Worm (Caenorhabditis elegans): Measurements from ENCODE around the gene ttll-15.

Gene ttll-15

DNA sequence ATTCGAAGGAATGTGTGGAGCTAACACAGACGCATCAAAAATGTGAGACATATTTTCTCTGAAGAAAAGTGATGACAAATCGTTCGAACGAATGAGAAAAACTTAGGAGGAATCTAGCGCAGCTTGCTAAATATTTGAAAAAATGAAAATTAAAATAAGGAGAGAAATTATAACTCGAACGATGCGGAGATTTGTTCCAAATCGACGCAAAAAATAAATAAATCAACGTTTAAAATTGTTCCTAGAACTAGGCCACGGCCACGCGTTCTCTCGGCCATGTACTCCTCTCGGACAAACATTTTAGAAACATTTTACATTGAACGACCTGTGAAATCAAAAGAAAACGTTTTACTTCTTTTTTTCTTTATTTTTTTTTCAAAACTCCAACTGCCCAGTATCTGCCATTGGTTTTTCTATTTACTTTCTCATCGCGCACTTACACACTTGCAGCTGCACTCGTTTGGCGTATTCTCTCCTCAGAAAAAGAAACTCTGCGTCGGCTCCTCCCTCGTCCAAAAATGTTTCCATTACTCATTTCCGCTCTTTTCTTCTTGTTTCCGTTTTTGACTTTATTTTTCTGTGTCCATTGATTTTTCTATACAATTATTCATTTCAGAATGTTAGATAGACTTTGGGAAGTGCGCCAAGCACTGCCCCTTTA lies 38.1 kb upstream of the ttll-15 start, which contains the start of the genes gna-1 and B0024.13 (continued):
- TF ChIP-seq elt-2 (tag; optimal IDR thresholded peaks at IDR 0.05) (peak; percentile 1), hmg-11 (tag; optimal IDR thresholded peaks at IDR 0.05) (peak; percentile 17), ama-1 (optimal IDR thresholded peaks at IDR 0.05) (no peak), skn-1 (tag; optimal IDR thresholded peaks at IDR 0.05) (no peak), lin-15B (tag; optimal IDR thresholded peaks at IDR 0.05) (peak; percentile 68), ztf-11 (tag; optimal IDR thresholded peaks at IDR 0.05) (no peak), nhr-76 (tag; optimal IDR thresholded peaks at IDR 0.05) (no peak), ztf-4 (tag; optimal IDR thresholded peaks at IDR 0.05) (no peak), tbx-2 (tag; optimal IDR thresholded peaks at IDR 0.05) (no peak), nhr-28 (tag; optimal IDR thresholded peaks at IDR 0.05) (no peak), fkh-10 (GFP tag; optimal IDR thresholded peaks at IDR 0.05) (no peak), egl-27 (tag; optimal IDR thresholded peaks at IDR 0.05) (no peak), ceh-16 (tag; optimal IDR thresholded peaks at IDR 0.05) (no peak), egl-5 (tag; optimal IDR thresholded peaks at IDR 0.05) (no peak), nhr-43 (tag; optimal IDR thresholded peaks at IDR 0.05; ENCODE audit: poor library complexity, severe bottlenecking) (peak; percentile 78), lsy-12 (tag; optimal IDR thresholded peaks at IDR 0.05) (peak; percentile 10)

DNA sequence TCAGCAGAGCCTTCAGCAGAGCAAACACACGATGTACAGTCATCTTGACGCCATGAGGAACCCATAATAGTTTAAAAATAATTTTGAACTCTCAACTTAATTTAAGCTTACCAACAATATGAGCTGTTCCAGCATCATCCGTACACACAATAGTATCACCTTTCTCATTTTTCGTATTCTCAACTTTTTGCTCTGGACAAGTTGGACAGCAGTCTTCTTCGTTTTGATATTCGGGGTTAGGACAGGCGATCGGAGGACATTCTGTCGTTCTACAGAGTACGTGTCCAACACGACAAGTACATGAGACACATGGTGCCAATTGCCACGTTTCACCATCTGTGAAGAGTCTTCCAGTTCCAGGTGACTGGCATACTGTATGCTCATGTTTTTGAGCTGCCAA lies 34.8 kb upstream of the ttll-15 start:
- TF ChIP-seq fkh-10 (GFP tag; optimal IDR thresholded peaks at IDR 0.05) (no peak), lin-39 (tag; optimal IDR thresholded peaks at IDR 0.05) (no peak), R02D3.7 (tag; optimal IDR thresholded peaks at IDR 0.05) (no peak), hmg-11 (tag; optimal IDR thresholded peaks at IDR 0.05) (no peak), aly-2 (tag; optimal IDR thresholded peaks at IDR 0.05) (no peak), fos-1 (tag; optimal IDR thresholded peaks at IDR 0.05) (no peak), mml-1 (tag; optimal IDR thresholded peaks at IDR 0.05) (no peak), egl-5 (tag; optimal IDR thresholded peaks at IDR 0.05) (no peak)

- TF ChIP-seq pha-4 (tag; optimal IDR thresholded peaks at IDR 0.05) (peak; percentile 74), mdl-1 (tag; optimal IDR thresholded peaks at IDR 0.05) (no peak), nhr-12 (tag; optimal IDR thresholded peaks at IDR 0.05) (no peak)
These were observed 30.3 kb upstream of the ttll-15 start for ce11 chrV:10328080-10328479.

ce11 chrV:10332012-10332411 lies 26.3 kb upstream of the ttll-15 start, which contains the start of gene crm-1:
Gene crm-1, minus strand, starts transcription at chrV:10332112.
- TF ChIP-seq aly-2 (tag; optimal IDR thresholded peaks at IDR 0.05) (no peak), egl-5 (tag; optimal IDR thresholded peaks at IDR 0.05) (no peak), snpc-4 (tag; optimal IDR thresholded peaks at IDR 0.05) (no peak), lsy-12 (tag; optimal IDR thresholded peaks at IDR 0.05) (no peak), unc-39 (tag; optimal IDR thresholded peaks at IDR 0.05) (no peak), ceh-28 (tag; optimal IDR thresholded peaks at IDR 0.05) (no peak), ceh-9 (tag; optimal IDR thresholded peaks at IDR 0.05) (no peak)

DNA sequence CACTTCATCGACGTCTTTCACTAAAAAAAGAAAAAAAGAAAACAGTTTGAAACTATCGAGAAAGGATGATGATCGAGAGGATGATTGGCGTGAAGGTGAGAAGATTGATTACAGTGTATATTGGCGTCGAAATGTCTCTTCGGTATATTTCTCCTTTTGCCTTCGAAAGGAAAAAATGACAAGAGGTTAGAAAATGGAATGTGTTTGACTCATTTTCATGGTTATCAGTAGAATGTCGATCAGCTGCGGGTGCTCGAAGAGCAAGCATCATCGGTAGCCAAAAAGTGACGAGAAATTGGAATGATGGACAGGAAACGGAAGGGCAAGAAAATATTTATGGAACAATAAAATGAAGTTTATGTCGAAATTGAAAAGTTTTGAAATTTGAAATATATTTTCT lies 24.5 kb upstream of the ttll-15 start:
- TF ChIP-seq elt-2 (tag; optimal IDR thresholded peaks at IDR 0.05) (peak; percentile 35), ama-1 (optimal IDR thresholded peaks at IDR 0.05) (no peak), nhr-25 (tag; optimal IDR thresholded peaks at IDR 0.05) (no peak)

- TF ChIP-seq fkh-2 (tag; optimal IDR thresholded peaks at IDR 0.05) (no peak), nhr-23 (tag; optimal IDR thresholded peaks at IDR 0.05) (peak; percentile 65), hmg-11 (tag; optimal IDR thresholded peaks at IDR 0.05) (peak; percentile 13), nhr-76 (tag; optimal IDR thresholded peaks at IDR 0.05) (no peak), nhr-43 (tag; optimal IDR thresholded peaks at IDR 0.05; ENCODE audit: poor library complexity, severe bottlenecking) (no peak), elt-3 (tag; optimal IDR thresholded peaks at IDR 0.05) (no peak), elt-2 (tag; optimal IDR thresholded peaks at IDR 0.05) (no peak), nfya-1 (tag; optimal IDR thresholded peaks at IDR 0.05; ENCODE audit: insufficient read depth) (peak; percentile 53), snpc-4 (tag; optimal IDR thresholded peaks at IDR 0.05) (peak; percentile 67), lin-15B (tag; optimal IDR thresholded peaks at IDR 0.05) (peak; percentile 69), pha-4 (tag; optimal IDR thresholded peaks at IDR 0.05) (peak; percentile 82)
These were observed 19.9 kb upstream of the ttll-15 start, which contains the start of gene arx-2 for ce11 chrV:10338305-10338992. Gene arx-2, minus strand, starts transcription at chrV:10338355.

Measured in whole organism, L3 larva.